Fruit fly (Drosophila melanogaster): ENCODE data around the gene trio.

- TF ChIP-seq ttk (optimal IDR thresholded peaks at IDR 0.05) (no peak), h (optimal IDR thresholded peaks at IDR 0.05) (no peak), psq (optimal IDR thresholded peaks at IDR 0.05) (no peak), insv (optimal IDR thresholded peaks at IDR 0.05) (no peak), Myc (optimal IDR thresholded peaks at IDR 0.05) (no peak), Sin3A (optimal IDR thresholded peaks at IDR 0.05) (no peak)
These were observed 23.7 kb downstream of the trio start for dm6 chr3L:1010969-1011368.

Measured in Kc167 (cell line).